Worm (Caenorhabditis elegans): ENCODE results near the gene Y53F4B.51.

Y53F4B.51 gene

ce11 chrII:15014380-15014779, at the start of gene Y53F4B.51:
Gene Y53F4B.51, minus strand, starts transcription at chrII:15014442.
- TF ChIP-seq unc-42 (tag; optimal IDR thresholded peaks at IDR 0.05) (peak; percentile 45), pha-2 (tag; optimal IDR thresholded peaks at IDR 0.05) (no peak)

- TF ChIP-seq sdc-2 (tag; optimal IDR thresholded peaks at IDR 0.05) (peak; percentile 33), ceh-14 (tag; optimal IDR thresholded peaks at IDR 0.05) (no peak), mec-3 (tag; optimal IDR thresholded peaks at IDR 0.05; ENCODE audit: borderline replicate concordance) (peak; percentile 9), eyg-1 (tag; optimal IDR thresholded peaks at IDR 0.05) (no peak), C08G9.2 (tag; optimal IDR thresholded peaks at IDR 0.05) (peak; percentile 20)
Observed at ce11 chrII:15058282-15058681, 44.0 kb upstream of the Y53F4B.51 start, which contains the start of gene Y53F4B.17. Gene Y53F4B.17, plus strand, starts transcription at chrII:15058656.

DNA sequence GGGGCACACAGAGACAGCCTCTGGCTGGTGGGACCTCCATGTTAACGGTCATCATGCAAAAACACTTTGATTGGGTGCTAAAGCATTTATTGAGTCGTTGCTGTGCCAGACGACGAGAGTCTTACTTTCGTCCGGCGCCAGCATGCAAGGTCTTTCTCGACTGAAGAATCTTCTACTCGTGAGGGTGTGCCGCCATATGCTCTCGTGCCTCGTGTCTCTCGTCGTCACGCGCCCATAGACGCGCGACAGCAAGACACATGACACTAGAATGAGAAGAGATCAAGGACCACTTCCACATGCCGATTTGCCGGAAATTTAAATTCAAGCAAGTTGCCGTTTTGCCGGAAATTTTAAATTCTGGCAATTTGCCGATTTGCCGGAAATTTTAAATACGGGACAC, 29.6 kb upstream of the Y53F4B.51 start:
- TF ChIP-seq tbx-2 (tag; optimal IDR thresholded peaks at IDR 0.05), result peak; percentile 6
- peak; percentile 11 for TF ChIP-seq unc-42 (tag; optimal IDR thresholded peaks at IDR 0.05)
- TF ChIP-seq ceh-18 (tag; optimal IDR thresholded peaks at IDR 0.05), result peak; percentile 0

DNA sequence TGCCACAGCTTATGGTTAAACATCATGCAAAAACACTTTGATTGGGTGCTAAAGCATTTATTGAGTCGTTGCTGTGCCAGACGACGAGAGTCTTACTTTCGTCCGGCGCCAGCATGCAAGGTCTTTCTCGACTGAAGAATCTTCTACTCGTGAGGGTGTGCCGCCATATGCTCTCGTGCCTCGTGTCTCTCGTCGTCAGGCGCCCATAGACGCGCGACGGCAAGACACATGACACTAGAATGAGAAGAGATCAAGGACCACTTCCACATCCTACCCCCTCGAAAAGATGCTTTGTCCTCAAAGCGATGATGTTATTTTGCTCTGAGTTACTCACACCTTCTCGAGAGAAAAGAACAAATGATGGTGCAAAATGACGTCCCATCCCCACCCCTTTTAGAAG, 28.5 kb upstream of the Y53F4B.51 start:
- TF ChIP-seq ceh-31 (tag; optimal IDR thresholded peaks at IDR 0.05) (peak; percentile 1), ceh-18 (tag; optimal IDR thresholded peaks at IDR 0.05) (peak; percentile 24)

DNA sequence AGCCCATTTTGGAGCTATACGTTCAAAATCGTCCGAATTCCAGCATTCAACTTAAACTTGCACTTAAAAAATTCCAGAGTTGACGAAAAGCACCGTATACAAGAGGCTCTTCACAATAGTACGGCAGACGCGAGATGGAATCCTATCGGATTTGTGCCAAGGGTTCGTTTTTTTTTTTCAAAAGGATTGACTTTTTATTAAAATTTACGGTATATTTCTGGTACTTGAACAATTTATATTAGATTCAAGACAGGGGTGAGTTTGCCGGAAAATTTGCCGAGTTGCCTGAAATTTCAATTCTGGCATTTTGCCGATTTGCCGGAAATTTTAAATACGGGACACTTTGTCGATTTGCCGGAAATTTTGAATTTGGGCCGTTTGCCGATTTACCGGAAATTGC, 28.1 kb upstream of the Y53F4B.51 start:
- TF ChIP-seq ceh-9 (tag; optimal IDR thresholded peaks at IDR 0.05), result no peak
- no peak for TF ChIP-seq nhr-11 (tag; optimal IDR thresholded peaks at IDR 0.05)
- TF ChIP-seq fkh-10 (GFP tag; optimal IDR thresholded peaks at IDR 0.05), result no peak
- no peak for TF ChIP-seq K09A11.1 (tag; optimal IDR thresholded peaks at IDR 0.05; ENCODE audit: insufficient read depth)
- TF ChIP-seq ceh-22 (tag; optimal IDR thresholded peaks at IDR 0.05), result no peak
- no peak for TF ChIP-seq dmd-4 (tag; optimal IDR thresholded peaks at IDR 0.05; ENCODE audit: borderline replicate concordance)
- no peak for TF ChIP-seq T23F11.4 (GFP tag; optimal IDR thresholded peaks at IDR 0.05)
- no peak for TF ChIP-seq pax-1 (tag; optimal IDR thresholded peaks at IDR 0.05)
- no peak for TF ChIP-seq tbx-7 (tag; optimal IDR thresholded peaks at IDR 0.05)

DNA sequence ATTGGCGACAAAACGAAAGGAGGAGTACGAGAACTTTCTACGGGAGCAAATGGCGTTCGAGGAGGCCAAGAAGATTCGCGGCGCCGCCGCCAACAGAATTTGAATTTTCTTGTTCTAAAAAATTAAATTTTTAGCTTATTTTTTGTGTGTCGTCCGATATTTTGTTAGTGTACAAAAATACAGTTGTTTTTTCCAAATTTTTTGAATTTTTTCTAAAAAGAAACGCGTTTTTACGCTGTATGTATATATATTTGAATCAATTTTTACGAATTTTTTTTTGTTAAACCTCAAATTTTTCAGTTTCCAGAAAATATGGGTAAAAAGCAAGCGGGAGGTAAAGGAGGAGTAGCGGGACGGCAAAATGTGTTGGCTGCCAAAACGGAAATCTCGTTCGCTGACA, 24.9 kb upstream of the Y53F4B.51 start, which contains the start of gene trip-4:
Gene trip-4, plus strand, starts transcription at position 301 of the 400 bp plus-strand sequence.
- TF ChIP-seq Y22D7AL.16 (tag; optimal IDR thresholded peaks at IDR 0.05) (no peak), odd-2 (tag; optimal IDR thresholded peaks at IDR 0.05) (no peak), nfya-1 (tag; optimal IDR thresholded peaks at IDR 0.05) (no peak), pros-1 (tag; optimal IDR thresholded peaks at IDR 0.05) (no peak), ceh-22 (tag; optimal IDR thresholded peaks at IDR 0.05) (no peak), ceh-9 (tag; optimal IDR thresholded peaks at IDR 0.05) (no peak), ceh-2 (tag; optimal IDR thresholded peaks at IDR 0.05) (no peak), hlh-13 (GFP tag; optimal IDR thresholded peaks at IDR 0.05) (no peak), ceh-19 (GFP tag; optimal IDR thresholded peaks at IDR 0.05) (no peak), pag-3 (tag; optimal IDR thresholded peaks at IDR 0.05; ENCODE audit: borderline replicate concordance) (no peak), hlh-6 (tag; optimal IDR thresholded peaks at IDR 0.05) (no peak), hlh-30 (tag; optimal IDR thresholded peaks at IDR 0.05; ENCODE audit: insufficient read depth) (no peak), elt-2 (tag; optimal IDR thresholded peaks at IDR 0.05) (no peak), unc-86 (tag; optimal IDR thresholded peaks at IDR 0.05) (no peak), K09A11.1 (tag; optimal IDR thresholded peaks at IDR 0.05; ENCODE audit: insufficient read depth) (no peak), lim-6 (tag; optimal IDR thresholded peaks at IDR 0.05) (no peak), unc-55 (GFP tag; optimal IDR thresholded peaks at IDR 0.05) (no peak), ceh-24 (tag; optimal IDR thresholded peaks at IDR 0.05) (no peak)
